Fruit fly (Drosophila melanogaster) Kc167 (cell line): ENCODE measurements around the gene EndoU.

Source experiments
- Myc ChIP-seq: fragments of >200 bp; optimal IDR thresholded peaks from 2 replicates; lab custom pipeline; 2017; ENCODE audit warnings: missing external identifiers
- Sin3A ChIP-seq: fragments of >200 bp; optimal IDR thresholded peaks from 2 replicates; lab custom pipeline; 2018; ENCODE audit warnings: missing external identifiers
- psq ChIP-seq: fragments of >200 bp; optimal IDR thresholded peaks from 2 replicates; lab custom pipeline; 2017; ENCODE audit warnings: missing external identifiers
- ttk ChIP-seq: sonication (Bioruptor generic); optimal IDR thresholded peaks from 2 replicates; lab custom pipeline; 2017; ENCODE audit warnings: missing external identifiers

dm6 chr3R:15925329-15925728 is 17.1 kb downstream of the EndoU start, which contains the start of gene CG34276:
- TF ChIP-seq Sin3A (no peak), ttk (lab: Kevin White, UChicago) (no peak), psq (no peak), Myc (lab: Kevin White, UChicago) (no peak)
